Worm (Caenorhabditis elegans) whole organism, early embryonic: Measurements from ENCODE around the gene F46E10.18.

Experiments used
- ama-1 ChIP-seq: fragments of 150-350 bp; optimal IDR thresholded peaks from 2 replicates; lab custom pipeline; 2014
- ceh-36 ChIP-seq: sonication (generic microtip); optimal IDR thresholded peaks from 2 replicates; lab custom pipeline; 2016; ENCODE audit warnings: missing genetic modification characterization, inconsistent platforms, missing compliant biosample characterization
- flt-1 ChIP-seq: fragments of 200-800 bp; sonication (Bioruptor generic); IDR thresholded peaks from 2 replicates; pipeline ENCODE4 v1.3.6; 2022; ENCODE audit warnings: missing genetic modification characterization, missing compliant biosample characterization
- hnd-1 ChIP-seq: sonication (generic microtip); optimal IDR thresholded peaks from 2 replicates; lab custom pipeline; 2016; ENCODE audit warnings: missing genetic modification characterization, missing compliant biosample characterization
- sea-1 ChIP-seq: fragments of 200-800 bp; sonication (Bioruptor generic); conservative IDR thresholded peaks from 2 replicates; pipeline ENCODE4 v1.3.6; 2022; ENCODE audit warnings: missing genetic modification characterization, missing compliant biosample characterization
- tbx-37 ChIP-seq: fragments of 200-800 bp; sonication (Bioruptor generic); conservative IDR thresholded peaks from 2 replicates; pipeline ENCODE4 v1.3.6; 2022; ENCODE audit warnings: missing genetic modification reagents, missing genetic modification characterization, missing compliant biosample characterization
- tra-4 ChIP-seq: sonication (generic microtip); optimal IDR thresholded peaks from 2 replicates; lab custom pipeline; 2017; ENCODE audit warnings: missing genetic modification characterization, missing compliant biosample characterization

DNA sequence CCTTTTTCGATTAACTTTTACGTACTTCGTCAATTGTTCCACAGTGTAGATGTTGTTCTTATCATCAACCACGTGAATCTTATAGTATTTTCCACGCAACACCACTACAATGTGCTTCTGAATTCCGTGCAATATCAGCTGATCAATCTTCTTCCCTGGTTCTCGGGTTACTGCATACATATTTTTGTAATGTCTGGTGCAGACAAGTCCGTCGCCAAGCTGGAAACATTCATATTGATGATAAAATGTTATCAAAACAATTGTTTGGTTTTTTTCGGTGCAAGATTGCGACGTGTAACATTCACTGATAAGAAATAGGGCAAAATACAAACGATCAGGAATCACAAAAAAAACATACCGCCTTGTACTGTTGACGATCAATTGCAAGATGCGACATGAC, 28.3 kb upstream of the F46E10.18 start:
- TF ChIP-seq sea-1, result no peak
- no peak for TF ChIP-seq hnd-1 (tag; lab: Kevin White, UChicago)
- TF ChIP-seq tbx-37, result no peak
- TF ChIP-seq flt-1 (GFP tag; lab: Robert Waterston, UW), result no peak
- TF ChIP-seq tra-4 (tag; lab: Kevin White, UChicago), result no peak
- TF ChIP-seq ama-1, result no peak
- no peak for TF ChIP-seq ceh-36 (tag; lab: Kevin White, UChicago)
